Fruit fly (Drosophila melanogaster): ENCODE measurements around the gene RpS21.

The RpS21 gene

dm6 chr2L:2874542-2875194, 18.8 kb downstream of the RpS21 start, which contains the start of gene CG8814 (continued):
- TF ChIP-seq ken (GFP tag; IDR thresholded peaks at IDR 0.05), result peak; percentile 61; the same call in 2 of the 3 replicates
- TF ChIP-seq CG4328 (GFP tag; optimal IDR thresholded peaks at IDR 0.05), result peak; percentile 53
- no peak for TF ChIP-seq Mes4 (GFP tag; optimal IDR thresholded peaks at IDR 0.05)
- TF ChIP-seq nerfin-2 (GFP tag; IDR thresholded peaks at IDR 0.05; ENCODE audit: partially characterized antibody), result no peak
- no peak for TF ChIP-seq Hmx (GFP tag; optimal IDR thresholded peaks at IDR 0.05)
- peak; percentile 76 for TF ChIP-seq vnd (GFP tag; IDR thresholded peaks at IDR 0.05; ENCODE audit: partially characterized antibody)
- peak; percentile 34 for TF ChIP-seq CG8944 (GFP tag; optimal IDR thresholded peaks at IDR 0.05)
- TF ChIP-seq chif (GFP tag; optimal IDR thresholded peaks at IDR 0.05), result peak; percentile 12 to 27
- peak; percentile 65 for TF ChIP-seq CG9817 (tag; optimal IDR thresholded peaks at IDR 0.05)
- peak; percentile 55 for TF ChIP-seq B-H1 (GFP tag; IDR thresholded peaks at IDR 0.05)
- no peak for TF ChIP-seq Awh (GFP tag; IDR thresholded peaks at IDR 0.05)
- no peak for TF ChIP-seq CG7271 (tag; optimal IDR thresholded peaks at IDR 0.05)
- TF ChIP-seq BtbVII (GFP tag; optimal IDR thresholded peaks at IDR 0.05), result no peak
- peak; percentile 57 for TF ChIP-seq Chrac-16 (GFP tag; optimal IDR thresholded peaks at IDR 0.05)
- TF ChIP-seq CG10274 (GFP tag; optimal IDR thresholded peaks at IDR 0.05), result peak; percentile 74
- TF ChIP-seq klu (GFP tag; IDR thresholded peaks at IDR 0.05), result peak; percentile 89
- peak; percentile 1 for TF ChIP-seq schlank (tag; optimal IDR thresholded peaks at IDR 0.05)
- no peak for TF ChIP-seq CG1792 (GFP tag; optimal IDR thresholded peaks at IDR 0.05)
- TF ChIP-seq rib (GFP tag; IDR thresholded peaks at IDR 0.05), result 0 out of 2 replicates have a peak, but pooled peaks have one; percentile 7
- TF ChIP-seq ase (GFP tag; IDR thresholded peaks at IDR 0.05), result no peak; the same call in 2 of the 3 replicates
- TF ChIP-seq dimm (GFP tag; IDR thresholded peaks at IDR 0.05), result no peak
- TF ChIP-seq btn (GFP tag; optimal IDR thresholded peaks at IDR 0.05), result no peak
- peak; percentile 58 for TF ChIP-seq CG18476 (GFP tag; optimal IDR thresholded peaks at IDR 0.05)
- peak in 1 of 2 experiments; percentile 88 for TF ChIP-seq Hr78 (GFP tag; optimal IDR thresholded peaks at IDR 0.05)
- TF ChIP-seq grn (GFP tag; optimal IDR thresholded peaks at IDR 0.05), result peak; percentile 11
- no peak for TF ChIP-seq sens-2 (GFP tag; IDR thresholded peaks at IDR 0.05)
- TF ChIP-seq CG16815 (GFP tag; optimal IDR thresholded peaks at IDR 0.05), result peak; percentile 61
- peak; percentile 51; the same call in 2 of the 3 replicates for TF ChIP-seq croc (GFP tag; conservative IDR thresholded peaks at IDR 0.05)
- TF ChIP-seq pan (optimal IDR thresholded peaks at IDR 0.05), result no peak
- TF ChIP-seq pan (GFP tag; optimal IDR thresholded peaks at IDR 0.05 in 1 of 2, IDR thresholded peaks at IDR 0.05 in 1 of 2), result peak in 1 of 2 experiments; percentile 41
- TF ChIP-seq Dip3 (GFP tag; optimal IDR thresholded peaks at IDR 0.05), result peak; percentile 29
- peak in 1 of 2 experiments; percentile 63 for TF ChIP-seq Trl (optimal IDR thresholded peaks at IDR 0.05)
- TF ChIP-seq Trl (GFP tag; optimal IDR thresholded peaks at IDR 0.05), result peak; percentile 30
- peak; percentile 62 for TF ChIP-seq hbn (GFP tag; IDR thresholded peaks at IDR 0.05; ENCODE audit: partially characterized antibody)
- 0 out of 2 replicates have a peak, but pooled peaks have one; percentile 11 for TF ChIP-seq chm (GFP tag; IDR thresholded peaks at IDR 0.05)
- peak; percentile 45 for TF ChIP-seq trh (GFP tag; optimal IDR thresholded peaks at IDR 0.05)
- peak; percentile 53 for TF ChIP-seq Drgx (GFP tag; IDR thresholded peaks at IDR 0.05)
- no peak for TF ChIP-seq CG12299 (tag; optimal IDR thresholded peaks at IDR 0.05)
- TF ChIP-seq trem (tag; optimal IDR thresholded peaks at IDR 0.05), result peak; percentile 66
- TF ChIP-seq PHDP (tag; optimal IDR thresholded peaks at IDR 0.05), result no peak
- peak; percentile 82 for TF ChIP-seq CG13775 (GFP tag; optimal IDR thresholded peaks at IDR 0.05)
- no peak for TF ChIP-seq bigmax (GFP tag; optimal IDR thresholded peaks at IDR 0.05)
- peak; percentile 19 for TF ChIP-seq CG17802 (tag; optimal IDR thresholded peaks at IDR 0.05)
- peak; percentile 64 for TF ChIP-seq CG9437 (GFP tag; optimal IDR thresholded peaks at IDR 0.05)
- no peak for TF ChIP-seq ash1 (GFP tag; optimal IDR thresholded peaks at IDR 0.05)
- TF ChIP-seq CG13424 (tag; optimal IDR thresholded peaks at IDR 0.05), result peak; percentile 76
- TF ChIP-seq al (GFP tag; IDR thresholded peaks at IDR 0.05), result peak; percentile 78
- peak; percentile 79 for TF ChIP-seq amos (GFP tag; IDR thresholded peaks at IDR 0.05; ENCODE audit: partially characterized antibody)
- peak; percentile 31 for TF ChIP-seq YL-1 (GFP tag; optimal IDR thresholded peaks at IDR 0.05)
- TF ChIP-seq Spps (tag; optimal IDR thresholded peaks at IDR 0.05), result no peak

Measured in whole organism, embryonic.